Fruit fly (Drosophila melanogaster) whole organism, adult: ENCODE results near the gene CG2540.

Experiments used
- CG12768 ChIP-seq: fragments of 200-800 bp; sonication (Bioruptor generic); optimal IDR thresholded peaks from 2 replicates; lab custom pipeline; 2017; ENCODE audit warnings: missing biosample characterization, missing genetic modification characterization, mild to moderate bottlenecking, moderate library complexity, missing genetic modification reagents
- CG7101 ChIP-seq: fragments of 200-800 bp; sonication (Bioruptor generic); optimal IDR thresholded peaks from 2 replicates; lab custom pipeline; 2018; ENCODE audit warnings: missing biosample characterization, mild to moderate bottlenecking, missing genetic modification characterization, moderate library complexity
- cic ChIP-seq: fragments of 200-800 bp; sonication (Bioruptor generic); optimal IDR thresholded peaks from 2 replicates; lab custom pipeline; 2017; ENCODE audit warnings: missing biosample characterization, mild to moderate bottlenecking, missing genetic modification characterization, moderate library complexity
- cnc ChIP-seq, 2 experiments: fragments of >200 bp; optimal IDR thresholded peaks; 2 replicates each; lab custom pipeline; 2017

DNA sequence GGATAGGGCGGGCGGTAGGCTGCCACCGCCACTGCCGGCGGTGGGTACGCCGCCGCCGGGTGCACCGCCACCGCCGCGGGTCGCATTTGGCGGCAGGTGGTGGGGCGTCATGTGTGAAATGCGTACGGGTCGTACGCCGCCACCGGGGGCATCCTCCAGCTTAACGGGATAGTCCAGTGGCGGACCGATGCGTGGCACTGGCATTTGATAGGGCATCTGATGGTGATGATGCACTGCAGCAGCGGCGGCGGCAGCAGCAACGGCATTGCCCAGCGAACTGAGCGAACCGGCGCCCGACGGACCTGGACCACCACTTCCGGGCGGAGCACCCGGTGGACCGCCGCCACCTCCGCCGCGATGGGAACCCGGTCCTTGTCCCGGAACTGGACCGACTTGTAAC lies 47.8 kb upstream of the CG2540 start:
- TF ChIP-seq CG7101 = no peak
- TF ChIP-seq cic (GFP tag; lab: Kevin White, UChicago) = no peak
- no peak for TF ChIP-seq CG12768 (GFP tag; lab: Kevin White, UChicago)
- TF ChIP-seq cnc (optimal IDR thresholded peaks at IDR 0.05; lab: Kevin White, UChicago) = no peak
